Fruit fly (Drosophila melanogaster) whole organism, embryonic: Measurements from ENCODE around the gene CG4332.
A peak's percentile ranks its signal among the peaks of the same experiment; 100 is the strongest.

Experiments
- CG10462 ChIP-seq: fragments of 200-800 bp; sonication (Bioruptor generic); optimal IDR thresholded peaks from 2 replicates; lab custom pipeline; 2016; ENCODE audit warnings: missing biosample characterization, missing genetic modification characterization
- CG10979 ChIP-seq: fragments of 200-800 bp; sonication (Bioruptor generic); optimal IDR thresholded peaks from 2 replicates; lab custom pipeline; 2018; ENCODE audit warnings: missing biosample characterization, mild to moderate bottlenecking, missing genetic modification characterization, moderate library complexity
- CG11504 ChIP-seq: fragments of 200-800 bp; sonication (Bioruptor generic); optimal IDR thresholded peaks from 3 replicates; lab custom pipeline; 2019; ENCODE audit warnings: missing biosample characterization, mild to moderate bottlenecking, missing genetic modification characterization, moderate library complexity
- CG12769 ChIP-seq: fragments of 200-800 bp; sonication (Bioruptor generic); optimal IDR thresholded peaks from 2 replicates; lab custom pipeline; 2019; ENCODE audit warnings: missing biosample characterization, mild to moderate bottlenecking, missing genetic modification characterization, moderate library complexity
- CG14710 ChIP-seq: fragments of 200-800 bp; sonication (Bioruptor generic); optimal IDR thresholded peaks from 3 replicates; lab custom pipeline; 2019; ENCODE audit warnings: missing biosample characterization, mild to moderate bottlenecking, missing genetic modification characterization, moderate library complexity
- CG15073 ChIP-seq: fragments of 200-800 bp; sonication (Bioruptor generic); optimal IDR thresholded peaks from 2 replicates; lab custom pipeline; 2016; ENCODE audit warnings: missing biosample characterization, missing genetic modification characterization
- CG15269 ChIP-seq: fragments of 200-800 bp; sonication (Bioruptor generic); optimal IDR thresholded peaks from 2 replicates; lab custom pipeline; 2018; ENCODE audit warnings: missing biosample characterization, mild to moderate bottlenecking, missing genetic modification characterization, moderate library complexity
- CG2120 ChIP-seq: fragments of 200-800 bp; sonication (Bioruptor generic); optimal IDR thresholded peaks from 3 replicates; lab custom pipeline; 2016; ENCODE audit warnings: missing biosample characterization, missing genetic modification characterization
- CG30431 ChIP-seq: fragments of 200-800 bp; sonication (Bioruptor generic); optimal IDR thresholded peaks from 2 replicates; lab custom pipeline; 2017; ENCODE audit warnings: missing biosample characterization, missing genetic modification characterization
- CG33557 ChIP-seq: fragments of 200-800 bp; sonication (Bioruptor generic); optimal IDR thresholded peaks from 2 replicates; lab custom pipeline; 2019; ENCODE audit warnings: missing biosample characterization, mild to moderate bottlenecking, missing genetic modification characterization, moderate library complexity
- CG4617 ChIP-seq: fragments of 200-800 bp; sonication (Bioruptor generic); optimal IDR thresholded peaks from 3 replicates; lab custom pipeline; 2016; ENCODE audit warnings: missing biosample characterization, missing genetic modification characterization, borderline replicate concordance
- CG6654 ChIP-seq: fragments of 200-800 bp; sonication (Bioruptor generic); optimal IDR thresholded peaks from 2 replicates; lab custom pipeline; 2017; ENCODE audit warnings: missing biosample characterization, mild to moderate bottlenecking, missing genetic modification characterization
- CG8089 ChIP-seq: fragments of 200-800 bp; sonication (Bioruptor generic); optimal IDR thresholded peaks from 3 replicates; lab custom pipeline; 2016; ENCODE audit warnings: missing biosample characterization, missing genetic modification characterization
- CG9727 ChIP-seq: fragments of 200-800 bp; sonication (Bioruptor generic); optimal IDR thresholded peaks from 3 replicates; lab custom pipeline; 2017; ENCODE audit warnings: missing biosample characterization, mild to moderate bottlenecking, missing genetic modification characterization
- CHES-1-like ChIP-seq: fragments of 200-800 bp; sonication (Bioruptor generic); optimal IDR thresholded peaks from 2 replicates; lab custom pipeline; 2016; ENCODE audit warnings: missing biosample characterization, missing genetic modification characterization
- Dll ChIP-seq: fragments of 200-800 bp; sonication (Bioruptor generic); IDR thresholded peaks from 4 replicates; pipeline ENCODE4 v1.3.6; 2022; ENCODE audit warnings: missing biosample characterization, missing genetic modification characterization; ENCODE audit not compliant: partially characterized antibody
- Drgx ChIP-seq: fragments of 200-800 bp; sonication (Bioruptor generic); IDR thresholded peaks from 2 replicates; pipeline ENCODE4 v1.3.6; 2022; ENCODE audit warnings: missing biosample characterization, missing genetic modification characterization
- Gsc ChIP-seq: fragments of 200-800 bp; sonication (Bioruptor generic); IDR thresholded peaks from 2 replicates; pipeline ENCODE4 v1.3.6; 2022; ENCODE audit warnings: missing biosample characterization, missing genetic modification characterization
- Mes4 ChIP-seq: fragments of 200-800 bp; sonication (Bioruptor generic); optimal IDR thresholded peaks from 2 replicates; lab custom pipeline; 2016; ENCODE audit warnings: missing biosample characterization, missing genetic modification characterization
- Opbp ChIP-seq: fragments of 200-800 bp; sonication (Bioruptor generic); IDR thresholded peaks from 3 replicates; pipeline ENCODE4 v1.3.6; 2022; ENCODE audit warnings: missing biosample characterization, missing genetic modification characterization; ENCODE audit not compliant: partially characterized antibody
- Pdp1 ChIP-seq, 2 experiments: fragments of 200-800 bp; sonication (Bioruptor generic); optimal IDR thresholded peaks; 3 replicates each; lab custom pipeline; 2016; ENCODE audit warnings: missing biosample characterization in 2 of 2, missing genetic modification characterization in 2 of 2, mild to moderate bottlenecking in 1 of 2, moderate library complexity in 1 of 2
- Sox102F ChIP-seq: fragments of 200-800 bp; sonication (Bioruptor generic); optimal IDR thresholded peaks from 2 replicates; lab custom pipeline; 2018; ENCODE audit warnings: missing biosample characterization, mild to moderate bottlenecking, missing genetic modification characterization, moderate library complexity
- Spps ChIP-seq: fragments of 200-800 bp; sonication (Bioruptor generic); optimal IDR thresholded peaks from 2 replicates; lab custom pipeline; 2018; ENCODE audit warnings: missing biosample characterization, mild to moderate bottlenecking, missing genetic modification characterization
- Trl ChIP-seq, 3 experiments: fragments of >200 bp in 2 of 3; fragments of 200-800 bp in 1 of 3; sonication (Bioruptor generic) in 1 of 3; optimal IDR thresholded peaks; 2 replicates in 1 of 3; 3 replicates in 2 of 3; lab custom pipeline; 2016 to 2017; ENCODE audit warnings: missing biosample characterization in 1 of 3, missing genetic modification characterization in 1 of 3
- amos ChIP-seq: fragments of 200-800 bp; sonication (Bioruptor generic); IDR thresholded peaks from 2 replicates; pipeline ENCODE4 v1.3.6; 2022; ENCODE audit warnings: missing biosample characterization, missing genetic modification characterization; ENCODE audit not compliant: partially characterized antibody
- bab2 ChIP-seq: fragments of 200-800 bp; sonication (Bioruptor generic); optimal IDR thresholded peaks from 2 replicates; lab custom pipeline; 2016; ENCODE audit warnings: missing biosample characterization, missing genetic modification characterization
- bsh ChIP-seq, 2 experiments: fragments of 200-800 bp; sonication (Bioruptor generic); optimal IDR thresholded peaks; 2 replicates each; lab custom pipeline; 2017 to 2018; ENCODE audit warnings: mild to moderate bottlenecking in 2 of 2, missing biosample characterization in 2 of 2, missing genetic modification characterization in 2 of 2, moderate library complexity in 1 of 2
- cad ChIP-seq: fragments of >200 bp; optimal IDR thresholded peaks from 2 replicates; lab custom pipeline; 2017; ENCODE audit warnings: missing biosample characterization, missing genetic modification characterization
- cg ChIP-seq: fragments of 200-800 bp; sonication (Bioruptor generic); optimal IDR thresholded peaks from 3 replicates; lab custom pipeline; 2019; ENCODE audit warnings: missing biosample characterization, mild to moderate bottlenecking, missing genetic modification characterization, moderate library complexity
- chinmo ChIP-seq: fragments of 200-800 bp; sonication (Bioruptor generic); IDR thresholded peaks from 4 replicates; pipeline ENCODE4 v1.3.6; 2022; ENCODE audit warnings: missing biosample characterization, missing genetic modification characterization; ENCODE audit not compliant: partially characterized antibody
- exex ChIP-seq: fragments of 200-800 bp; sonication (Bioruptor generic); optimal IDR thresholded peaks from 4 replicates; lab custom pipeline; 2018; ENCODE audit warnings: missing biosample characterization, mild to moderate bottlenecking, missing genetic modification characterization, moderate library complexity
- gfzf ChIP-seq: fragments of 200-800 bp; sonication (Bioruptor generic); optimal IDR thresholded peaks from 2 replicates; lab custom pipeline; 2016; ENCODE audit warnings: missing biosample characterization, mild to moderate bottlenecking, missing genetic modification characterization, moderate library complexity
- hbn ChIP-seq: fragments of 200-800 bp; sonication (Bioruptor generic); IDR thresholded peaks from 2 replicates; pipeline ENCODE4 v1.3.6; 2022; ENCODE audit warnings: missing biosample characterization, missing genetic modification characterization; ENCODE audit not compliant: partially characterized antibody
- her ChIP-seq: fragments of 200-800 bp; sonication (Bioruptor generic); optimal IDR thresholded peaks from 2 replicates; lab custom pipeline; 2016; ENCODE audit warnings: missing biosample characterization, missing genetic modification characterization
- oc ChIP-seq: fragments of 200-800 bp; sonication (Bioruptor generic); optimal IDR thresholded peaks from 2 replicates; lab custom pipeline; 2018; ENCODE audit warnings: missing biosample characterization, mild to moderate bottlenecking, missing genetic modification characterization, moderate library complexity
- pan ChIP-seq, 4 experiments: fragments of >200 bp in 3 of 4; fragments of 200-800 bp in 1 of 4; sonication (Bioruptor generic) in 1 of 4; optimal IDR thresholded peaks in 3 of 4; IDR thresholded peaks in 1 of 4; 2 replicates each; pipeline versions ENCODE4 v1.3.6 to Lab custom; 2017 to 2022; ENCODE audit warnings: missing biosample characterization in 2 of 4, missing genetic modification characterization in 2 of 4, mixed read lengths in 1 of 4
- pzg ChIP-seq: fragments of 200-800 bp; sonication (Bioruptor generic); optimal IDR thresholded peaks from 3 replicates; lab custom pipeline; 2018; ENCODE audit warnings: missing biosample characterization, mild to moderate bottlenecking, missing genetic modification characterization, moderate library complexity
- ranshi ChIP-seq: fragments of 200-800 bp; sonication (Bioruptor generic); IDR thresholded peaks from 2 replicates; pipeline ENCODE4 v1.3.6; 2022; ENCODE audit warnings: missing biosample characterization, missing genetic modification characterization
- schlank ChIP-seq: fragments of 200-800 bp; sonication (Bioruptor generic); optimal IDR thresholded peaks from 2 replicates; lab custom pipeline; 2018; ENCODE audit warnings: missing biosample characterization, mild to moderate bottlenecking, missing genetic modification characterization
- sd ChIP-seq: fragments of 200-800 bp; sonication (Bioruptor generic); optimal IDR thresholded peaks from 3 replicates; lab custom pipeline; 2018; ENCODE audit warnings: missing biosample characterization, mild to moderate bottlenecking, missing genetic modification characterization, moderate library complexity
- shn ChIP-seq: fragments of 200-800 bp; sonication (Bioruptor generic); optimal IDR thresholded peaks from 3 replicates; lab custom pipeline; 2016; ENCODE audit warnings: missing biosample characterization, missing genetic modification characterization
- sqz ChIP-seq: fragments of 200-800 bp; sonication (Bioruptor generic); optimal IDR thresholded peaks from 3 replicates; lab custom pipeline; 2018; ENCODE audit warnings: missing biosample characterization, mild to moderate bottlenecking, missing genetic modification characterization
- tll ChIP-seq, 2 experiments: fragments of 200-800 bp in 1 of 2; fragments of >200 bp in 1 of 2; sonication (Bioruptor generic) in 1 of 2; optimal IDR thresholded peaks; 2 replicates each; lab custom pipeline; 2017 to 2019; ENCODE audit warnings: missing biosample characterization in 2 of 2, missing genetic modification characterization in 2 of 2, mild to moderate bottlenecking in 1 of 2, moderate library complexity in 1 of 2
- z ChIP-seq: fragments of 200-800 bp; sonication (Bioruptor generic); IDR thresholded peaks from 3 replicates; pipeline ENCODE4 v1.3.6; 2022; ENCODE audit warnings: missing biosample characterization, missing genetic modification characterization
- zen2 ChIP-seq: fragments of 200-800 bp; sonication (Bioruptor generic); IDR thresholded peaks from 3 replicates; pipeline ENCODE4 v1.3.6; 2022; ENCODE audit warnings: missing biosample characterization, missing genetic modification characterization; ENCODE audit not compliant: partially characterized antibody
- zf30C ChIP-seq: fragments of 200-800 bp; sonication (Bioruptor generic); optimal IDR thresholded peaks from 3 replicates; lab custom pipeline; 2018; ENCODE audit warnings: missing biosample characterization, mild to moderate bottlenecking, missing genetic modification characterization

Gene CG4332

DNA sequence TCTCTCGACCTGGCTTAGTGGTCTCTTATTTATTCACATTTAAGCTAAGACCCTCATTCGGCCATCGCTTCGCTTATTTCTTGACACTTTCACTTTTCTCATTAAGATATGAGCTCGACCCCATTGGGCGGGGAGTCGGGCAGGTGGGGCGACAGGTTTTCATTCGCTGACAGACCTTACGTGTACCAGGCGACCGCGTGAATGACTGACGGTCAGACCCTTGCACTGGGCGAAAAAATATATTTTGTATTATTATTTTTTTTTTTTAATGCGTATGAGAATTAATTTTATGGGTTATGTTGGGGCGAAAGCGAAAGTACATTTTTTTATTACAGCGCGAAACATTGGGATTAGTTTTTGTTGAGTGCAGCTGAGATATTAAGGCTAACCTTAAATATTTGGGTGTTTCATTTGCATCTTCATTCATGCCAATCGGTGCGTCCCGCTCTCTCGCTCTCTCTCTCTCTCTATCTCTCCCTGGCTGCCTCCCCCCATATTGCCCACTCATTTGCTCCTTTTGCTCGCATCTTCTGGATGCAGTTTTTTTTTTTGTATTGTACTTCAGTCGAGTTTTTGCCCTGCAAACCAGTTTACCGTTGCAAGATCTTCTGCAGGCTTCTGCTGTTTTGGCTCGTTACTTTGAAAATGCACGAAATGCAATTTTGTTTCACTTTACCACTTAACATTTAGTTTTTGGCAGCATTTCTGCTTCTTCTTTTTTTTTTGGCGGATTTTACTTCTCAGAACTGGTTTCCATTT, 17.7 kb upstream of the CG4332 start (continued):
- TF ChIP-seq CG11504 (tag; lab: Kevin White, UChicago) = peak; percentile 70
- TF ChIP-seq cad = no peak
- TF ChIP-seq CG15269 (tag; lab: Kevin White, UChicago) = peak; percentile 15
- no peak for TF ChIP-seq shn
- TF ChIP-seq CG14710 = peak; percentile 17
- TF ChIP-seq Mes4 (GFP tag; lab: Kevin White, UChicago) = no peak
- TF ChIP-seq Gsc (GFP tag; lab: Robert Waterston, UW) = no peak
- TF ChIP-seq tll (GFP tag; optimal IDR thresholded peaks at IDR 0.05; lab: Kevin White, UChicago) = no peak
- no peak for TF ChIP-seq zf30C (GFP tag; lab: Kevin White, UChicago)
- no peak for TF ChIP-seq her
- peak; percentile 62 for TF ChIP-seq CG10979
- TF ChIP-seq gfzf (GFP tag; lab: Kevin White, UChicago) = no peak
- no peak for TF ChIP-seq chinmo
- TF ChIP-seq Sox102F (GFP tag; lab: Kevin White, UChicago) = peak; percentile 54
- no peak for TF ChIP-seq exex (tag; lab: Kevin White, UChicago)
- peak; percentile 44 for TF ChIP-seq bab2 (GFP tag; lab: Kevin White, UChicago)
- TF ChIP-seq schlank = no peak
- TF ChIP-seq CG4617 = no peak
- TF ChIP-seq CG8089 = no peak
- peak; percentile 46 for TF ChIP-seq sqz (GFP tag; lab: Kevin White, UChicago)
- TF ChIP-seq pzg = no peak
- TF ChIP-seq ranshi (GFP tag; lab: Robert Waterston, UW) = peak; percentile 71
- no peak for TF ChIP-seq CG6654 (GFP tag; lab: Kevin White, UChicago)
- TF ChIP-seq, all 482 proteins: peak for 174

DNA sequence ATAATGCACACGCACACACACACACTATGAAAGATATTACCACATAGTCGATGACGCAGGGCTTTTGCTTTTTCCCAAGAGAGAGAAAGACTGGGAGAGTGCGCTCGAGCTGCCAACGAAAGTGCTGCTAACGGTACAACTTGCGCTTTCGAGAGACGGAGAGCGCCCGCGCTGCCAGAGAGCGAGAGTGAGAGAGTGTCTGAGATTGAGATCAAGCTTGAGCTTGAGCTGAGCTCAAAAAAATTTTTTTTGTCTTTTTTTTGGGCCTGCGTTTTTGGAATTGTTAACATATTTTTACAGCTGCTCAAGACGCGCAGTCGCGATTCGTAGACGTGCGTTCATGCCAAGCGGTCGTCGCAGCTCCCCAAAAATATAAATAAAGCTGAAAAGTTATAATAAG, 16.0 kb upstream of the CG4332 start, which contains the start of gene CG32645:
TSS of gene CG32645 (plus strand) at position 313 of the 400 bp plus-strand sequence.
- no peak for TF ChIP-seq hbn
- TF ChIP-seq Trl (optimal IDR thresholded peaks at IDR 0.05; lab: Kevin White, UChicago) = peak; percentile 41 to 68
- TF ChIP-seq Trl (GFP tag; optimal IDR thresholded peaks at IDR 0.05; lab: Kevin White, UChicago) = no peak
- 0 out of 3 replicates have a peak, but pooled peaks have one; percentile 13 for TF ChIP-seq Opbp (GFP tag; lab: Robert Waterston, UW)
- peak; percentile 80 for TF ChIP-seq sqz (GFP tag; lab: Kevin White, UChicago)
- TF ChIP-seq bsh (GFP tag; optimal IDR thresholded peaks at IDR 0.05; lab: Kevin White, UChicago) = peak in 1 of 2 experiments; percentile 5
- peak in 1 of 2 experiments; percentile 26 for TF ChIP-seq Pdp1 (GFP tag; optimal IDR thresholded peaks at IDR 0.05; lab: Kevin White, UChicago)
- no peak for TF ChIP-seq pan (optimal IDR thresholded peaks at IDR 0.05; lab: Kevin White, UChicago)
- TF ChIP-seq pan (GFP tag; optimal IDR thresholded peaks at IDR 0.05 in 1 of 2, IDR thresholded peaks at IDR 0.05 in 1 of 2) = peak in 1 of 2 experiments; percentile 6
- peak; percentile 11 for TF ChIP-seq CG12769 (tag; lab: Kevin White, UChicago)
- peak; percentile 31 for TF ChIP-seq oc (tag; lab: Kevin White, UChicago)
- TF ChIP-seq CHES-1-like (GFP tag; lab: Kevin White, UChicago) = no peak
- TF ChIP-seq CG9727 (GFP tag; lab: Kevin White, UChicago) = no peak
- 0 out of 4 replicates have a peak, but pooled peaks have one; percentile 14 for TF ChIP-seq Dll (GFP tag; lab: Robert Waterston, UW)
- TF ChIP-seq Drgx (GFP tag; lab: Robert Waterston, UW) = 0 out of 2 replicates have a peak, but pooled peaks have one; percentile 16
- TF ChIP-seq zen2 = 0 out of 3 replicates have a peak, but pooled peaks have one; percentile 31
- peak; percentile 91 for TF ChIP-seq sd
- TF ChIP-seq CG2120 = no peak
- TF ChIP-seq amos (GFP tag; lab: Robert Waterston, UW) = no peak
- peak; percentile 4 for TF ChIP-seq CG33557
- TF ChIP-seq CG15073 (GFP tag; lab: Kevin White, UChicago) = no peak
- no peak for TF ChIP-seq CG10462 (GFP tag; lab: Kevin White, UChicago)
- TF ChIP-seq CG30431 (GFP tag; lab: Kevin White, UChicago) = no peak
- peak; percentile 85 for TF ChIP-seq z (GFP tag; lab: Robert Waterston, UW)
- TF ChIP-seq cg (GFP tag; lab: Kevin White, UChicago) = peak; percentile 49
- TF ChIP-seq Mes4 (GFP tag; lab: Kevin White, UChicago) = no peak
- peak; percentile 6 for TF ChIP-seq Spps
